Worm (Caenorhabditis elegans) whole organism, L3 larva: ENCODE measurements around the gene psd-1.

Experiments
- ZK546.5 ChIP-seq: sonication (generic microtip); optimal IDR thresholded peaks from 2 replicates; lab custom pipeline; 2017; ENCODE audit warnings: missing biosample characterization, missing genetic modification characterization
- ceh-9 ChIP-seq: sonication (generic microtip); optimal IDR thresholded peaks from 2 replicates; lab custom pipeline; 2018; ENCODE audit warnings: missing biosample characterization, missing genetic modification characterization
- elt-2 ChIP-seq: sonication (generic microtip); optimal IDR thresholded peaks from 2 replicates; lab custom pipeline; 2016; ENCODE audit warnings: missing genetic modification reagents, mild to moderate bottlenecking, missing genetic modification characterization, missing compliant biosample characterization
- elt-3 ChIP-seq, 3 experiments: fragments of 150-350 bp in 1 of 3; sonication (generic microtip) in 2 of 3; optimal IDR thresholded peaks; 2 replicates in 2 of 3; 4 replicates in 1 of 3; lab custom pipeline; 2014 to 2017; ENCODE audit warnings: missing biosample characterization in 3 of 3, missing genetic modification characterization in 3 of 3
- jun-1 ChIP-seq: fragments of 150-350 bp; optimal IDR thresholded peaks from 2 replicates; lab custom pipeline; 2014; ENCODE audit warnings: missing biosample characterization, missing genetic modification reagents, missing genetic modification characterization
- mdl-1 ChIP-seq: fragments of 150-350 bp; optimal IDR thresholded peaks from 2 replicates; lab custom pipeline; 2014; ENCODE audit warnings: missing biosample characterization, missing genetic modification characterization
- nfya-1 ChIP-seq: sonication (generic microtip); optimal IDR thresholded peaks from 2 replicates; lab custom pipeline; 2017; ENCODE audit warnings: missing genetic modification characterization, mild to moderate bottlenecking, missing compliant biosample characterization, antibody characterized with exemption, moderate library complexity; ENCODE audit not compliant: insufficient read depth
- nhr-11 ChIP-seq: fragments of 150-350 bp; optimal IDR thresholded peaks from 2 replicates; lab custom pipeline; 2014; ENCODE audit warnings: missing biosample characterization, missing genetic modification characterization
- nhr-237 ChIP-seq: fragments of 150-350 bp; optimal IDR thresholded peaks from 2 replicates; lab custom pipeline; 2014; ENCODE audit warnings: missing biosample characterization, missing genetic modification characterization
- nhr-28 ChIP-seq: fragments of 150-350 bp; optimal IDR thresholded peaks from 2 replicates; lab custom pipeline; 2014; ENCODE audit warnings: missing biosample characterization, missing genetic modification characterization
- pha-4 ChIP-seq: fragments of 150-350 bp; optimal IDR thresholded peaks from 2 replicates; lab custom pipeline; 2014; ENCODE audit warnings: missing biosample characterization, missing genetic modification reagents, missing genetic modification characterization
- unc-39 ChIP-seq: sonication (generic microtip); optimal IDR thresholded peaks from 4 replicates; lab custom pipeline; 2017; ENCODE audit warnings: missing biosample characterization, missing genetic modification characterization
- unc-62 ChIP-seq: fragments of 150-350 bp; sonication (generic microtip); optimal IDR thresholded peaks from 4 replicates; lab custom pipeline; 2014; ENCODE audit warnings: missing biosample characterization, missing genetic modification reagents, missing genetic modification characterization

- TF ChIP-seq mdl-1 (tag; lab: Kevin White, UChicago), result no peak
- no peak for TF ChIP-seq nhr-237
- no peak for TF ChIP-seq ZK546.5 (tag; lab: Kevin White, UChicago)
- TF ChIP-seq ceh-9 (tag; lab: Kevin White, UChicago), result no peak
- no peak for TF ChIP-seq nhr-11
- TF ChIP-seq unc-39 (tag; lab: Kevin White, UChicago), result no peak
- TF ChIP-seq pha-4 (tag; lab: Kevin White, UChicago), result no peak
- peak; percentile 16 for TF ChIP-seq nfya-1 (tag; lab: Kevin White, UChicago)
- no peak for TF ChIP-seq elt-2
- no peak for TF ChIP-seq elt-3 (tag; optimal IDR thresholded peaks at IDR 0.05; lab: Kevin White, UChicago)
- TF ChIP-seq jun-1, result no peak
- TF ChIP-seq nhr-28 (tag; lab: Kevin White, UChicago), result no peak
- TF ChIP-seq unc-62 (GFP tag; lab: Kevin White, UChicago), result no peak
Measured at ce11 chrIII:7253669-7254068, 21.5 kb downstream of the psd-1 start.
